Fruit fly (Drosophila melanogaster) whole organism, embryonic: Measurements from ENCODE around the gene CG4820.

ENCODE experiments used
- Atf3 ChIP-seq: fragments of 200-800 bp; sonication (Bioruptor generic); optimal IDR thresholded peaks from 3 replicates; lab custom pipeline; 2016; ENCODE audit warnings: missing biosample characterization, missing genetic modification characterization
- CG1602 ChIP-seq: fragments of 200-800 bp; sonication (Bioruptor generic); optimal IDR thresholded peaks from 3 replicates; lab custom pipeline; 2016; ENCODE audit warnings: missing biosample characterization, missing genetic modification characterization
- HLHmδ ChIP-seq: fragments of 200-800 bp; sonication (Bioruptor generic); optimal IDR thresholded peaks from 2 replicates; lab custom pipeline; 2018; ENCODE audit warnings: missing biosample characterization, mild to moderate bottlenecking, missing genetic modification characterization, moderate library complexity
- Lim3 ChIP-seq: fragments of 200-800 bp; sonication (Bioruptor generic); IDR thresholded peaks from 2 replicates; pipeline ENCODE4 v1.3.6; 2022; ENCODE audit warnings: missing biosample characterization, missing genetic modification characterization
- lmd ChIP-seq: fragments of 200-800 bp; sonication (Bioruptor generic); IDR thresholded peaks from 2 replicates; pipeline ENCODE4 v1.3.6; 2022; ENCODE audit warnings: missing biosample characterization, missing genetic modification characterization
- nom ChIP-seq: fragments of 200-800 bp; sonication (Bioruptor generic); optimal IDR thresholded peaks from 2 replicates; lab custom pipeline; 2017; ENCODE audit warnings: missing biosample characterization, missing genetic modification characterization, mild to moderate bottlenecking, moderate library complexity, missing genetic modification reagents
- repo ChIP-seq: fragments of 200-800 bp; sonication (Bioruptor generic); optimal IDR thresholded peaks from 2 replicates; lab custom pipeline; 2016; ENCODE audit warnings: missing biosample characterization, missing genetic modification characterization
- sens-2 ChIP-seq: fragments of 200-800 bp; sonication (Bioruptor generic); IDR thresholded peaks from 2 replicates; pipeline ENCODE4 v1.3.6; 2022; ENCODE audit warnings: missing biosample characterization, missing genetic modification characterization
- tll ChIP-seq, 2 experiments: fragments of 200-800 bp in 1 of 2; fragments of >200 bp in 1 of 2; sonication (Bioruptor generic) in 1 of 2; optimal IDR thresholded peaks; 2 replicates each; lab custom pipeline; 2017 to 2019; ENCODE audit warnings: missing biosample characterization in 2 of 2, missing genetic modification characterization in 2 of 2, mild to moderate bottlenecking in 1 of 2, moderate library complexity in 1 of 2

DNA sequence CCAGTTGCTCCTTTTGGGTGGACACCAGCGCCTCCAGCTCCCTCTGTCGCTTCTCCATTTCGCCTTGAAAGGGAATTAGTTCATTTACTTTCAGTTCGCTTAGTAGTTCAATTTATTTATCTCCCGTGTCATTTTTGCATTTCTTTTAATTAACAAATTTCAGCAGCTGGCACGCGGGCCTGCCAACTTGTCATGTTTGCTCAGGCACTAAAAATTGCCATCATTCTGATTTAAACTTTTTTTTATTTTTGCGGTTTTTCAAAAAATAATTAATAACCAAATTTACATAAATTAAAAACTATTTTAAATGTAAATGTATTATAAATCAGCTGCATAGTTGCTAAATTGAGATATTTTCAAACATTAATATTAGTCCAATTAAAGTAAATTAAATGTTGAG lies 14.1 kb downstream of the CG4820 start, which contains the start of gene GCC88:
- TF ChIP-seq CG1602 (GFP tag; lab: Kevin White, UChicago): no peak
- TF ChIP-seq nom: no peak
- TF ChIP-seq Atf3 (GFP tag; lab: Kevin White, UChicago): no peak
- TF ChIP-seq HLHmδ (GFP tag; lab: Kevin White, UChicago): no peak
- TF ChIP-seq tll (GFP tag; optimal IDR thresholded peaks at IDR 0.05; lab: Kevin White, UChicago): no peak
- no peak for TF ChIP-seq lmd (GFP tag; lab: Robert Waterston, UW)
- no peak for TF ChIP-seq repo (GFP tag; lab: Kevin White, UChicago)
- TF ChIP-seq sens-2 (GFP tag; lab: Robert Waterston, UW): no peak
- TF ChIP-seq Lim3 (GFP tag; lab: Robert Waterston, UW): no peak
